Worm (Caenorhabditis elegans): ENCODE data around the gene C45G9.15.

Gene C45G9.15

ce11 chrIII:5080700-5081572 lies 29.1 kb upstream of the C45G9.15 start (continued):
- TF ChIP-seq hlh-11 (tag; optimal IDR thresholded peaks at IDR 0.05) (peak; percentile 83), Y105C5A.15 (GFP tag; IDR thresholded peaks at IDR 0.05) (peak; percentile 72; the same call in 1 of the 2 replicates), daf-19 (GFP tag; conservative IDR thresholded peaks at IDR 0.05) (peak; percentile 87), zfp-2 (tag; optimal IDR thresholded peaks at IDR 0.05) (peak; percentile 63), unc-130 (GFP tag; optimal IDR thresholded peaks at IDR 0.05) (peak; percentile 46), Y75B8A.6 (GFP tag; IDR thresholded peaks at IDR 0.05) (peak; percentile 94), F37D6.2 (tag; optimal IDR thresholded peaks at IDR 0.05) (peak; percentile 75), dmd-8 (GFP tag; IDR thresholded peaks at IDR 0.05) (peak; percentile 95), madf-9 (GFP tag; conservative IDR thresholded peaks at IDR 0.05) (peak; percentile 84), saeg-2 (GFP tag; IDR thresholded peaks at IDR 0.05) (peak; percentile 78; the same call in 1 of the 2 replicates), nhr-6 (tag; optimal IDR thresholded peaks at IDR 0.05) (peak; percentile 46), nhr-76 (tag; optimal IDR thresholded peaks at IDR 0.05) (no peak), madf-5 (GFP tag; IDR thresholded peaks at IDR 0.05) (peak in 1 of 2 experiments; percentile 85; a peak in 2 of 4 replicates), T26A8.4 (GFP tag; IDR thresholded peaks at IDR 0.05) (peak; percentile 95), ceh-32 (tag; optimal IDR thresholded peaks at IDR 0.05; ENCODE audit: poor library complexity) (peak; percentile 60), ceh-82 (tag; optimal IDR thresholded peaks at IDR 0.05) (no peak), lir-3 (tag; optimal IDR thresholded peaks at IDR 0.05) (peak; percentile 82)

- TF ChIP-seq ztf-7 (tag; optimal IDR thresholded peaks at IDR 0.05) (no peak), ceh-32 (tag; optimal IDR thresholded peaks at IDR 0.05; ENCODE audit: poor library complexity) (no peak), madf-5 (GFP tag; IDR thresholded peaks at IDR 0.05) (no peak), ZK337.2 (GFP tag; IDR thresholded peaks at IDR 0.05) (no peak), nhr-111 (GFP tag; optimal IDR thresholded peaks at IDR 0.05) (no peak), ceh-82 (tag; optimal IDR thresholded peaks at IDR 0.05) (no peak), unc-130 (GFP tag; optimal IDR thresholded peaks at IDR 0.05) (no peak), egl-27 (tag; optimal IDR thresholded peaks at IDR 0.05) (no peak), mep-1 (tag; optimal IDR thresholded peaks at IDR 0.05) (peak; percentile 81), F37D6.2 (tag; optimal IDR thresholded peaks at IDR 0.05) (no peak), gei-8 (GFP tag; optimal IDR thresholded peaks at IDR 0.05) (no peak), snpc-4 (tag; optimal IDR thresholded peaks at IDR 0.05) (no peak), zip-2 (tag; optimal IDR thresholded peaks at IDR 0.05) (no peak), mes-2 (tag; optimal IDR thresholded peaks at IDR 0.05; ENCODE audit: poor library complexity, severe bottlenecking) (peak; percentile 65), nhr-41 (GFP tag; IDR thresholded peaks at IDR 0.05) (no peak), ctbp-1 (GFP tag; IDR thresholded peaks at IDR 0.05) (no peak), tra-1 (GFP tag; IDR thresholded peaks at IDR 0.05) (peak; percentile 61; the same call in 1 of the 2 replicates), daf-19 (GFP tag; conservative IDR thresholded peaks at IDR 0.05) (no peak), vab-7 (GFP tag; IDR thresholded peaks at IDR 0.05) (no peak), set-16 (GFP tag; IDR thresholded peaks at IDR 0.05) (no peak), Y48G9A.11 (GFP tag; IDR thresholded peaks at IDR 0.05) (no peak), ztf-11 (tag; optimal IDR thresholded peaks at IDR 0.05) (no peak), Y75B8A.6 (GFP tag; IDR thresholded peaks at IDR 0.05) (no peak), nhr-102 (tag; optimal IDR thresholded peaks at IDR 0.05) (peak; percentile 53), daf-12 (tag; optimal IDR thresholded peaks at IDR 0.05) (no peak), daf-8 (GFP tag; IDR thresholded peaks at IDR 0.05) (no peak), pha-4 (GFP tag; IDR thresholded peaks at IDR 0.05) (peak; percentile 46; the same call in 1 of the 2 replicates), pha-4 (tag; optimal IDR thresholded peaks at IDR 0.05) (peak; percentile 84), mxl-2 (GFP tag; conservative IDR thresholded peaks at IDR 0.05) (no peak), dmd-9 (GFP tag; IDR thresholded peaks at IDR 0.05) (no peak), fkh-10 (GFP tag; optimal IDR thresholded peaks at IDR 0.05) (no peak), duxl-1 (tag; optimal IDR thresholded peaks at IDR 0.05; ENCODE audit: poor library complexity) (no peak), D1046.2 (GFP tag; IDR thresholded peaks at IDR 0.05) (no peak), egl-43 (GFP tag; IDR thresholded peaks at IDR 0.05) (no peak), ZK546.5 (tag; optimal IDR thresholded peaks at IDR 0.05) (no peak), nhr-48 (tag; optimal IDR thresholded peaks at IDR 0.05) (peak; percentile 88), zfp-2 (tag; optimal IDR thresholded peaks at IDR 0.05) (no peak), attf-4 (tag; optimal IDR thresholded peaks at IDR 0.05) (no peak)
Observed at ce11 chrIII:5078062-5078461, 26.2 kb upstream of the C45G9.15 start.
